Fruit fly (Drosophila melanogaster) whole organism, pupa: ENCODE results near the gene Cenp-C.

Experiments
- CG10348 ChIP-seq: fragments of 200-800 bp; sonication (Bioruptor generic); IDR thresholded peaks from 2 replicates; pipeline ENCODE4 v1.3.6; 2022; ENCODE audit warnings: missing biosample characterization, missing genetic modification characterization
- CG14655 ChIP-seq: fragments of 200-800 bp; sonication (Bioruptor generic); optimal IDR thresholded peaks from 3 replicates; lab custom pipeline; 2017; ENCODE audit warnings: mild to moderate bottlenecking, missing biosample characterization, missing genetic modification reagents, missing genetic modification characterization
- CG17806 ChIP-seq: fragments of 200-800 bp; sonication (Bioruptor generic); optimal IDR thresholded peaks from 2 replicates; lab custom pipeline; 2018; ENCODE audit warnings: missing biosample characterization, mild to moderate bottlenecking, missing genetic modification characterization, moderate library complexity
- CG32121 ChIP-seq: fragments of 200-800 bp; sonication (Bioruptor generic); IDR thresholded peaks from 2 replicates; pipeline ENCODE4 v1.3.6; 2022; ENCODE audit warnings: missing biosample characterization, missing genetic modification characterization
- Ets98B ChIP-seq: fragments of 200-800 bp; sonication (Bioruptor generic); IDR thresholded peaks from 2 replicates; pipeline ENCODE4 v1.3.6; 2022; ENCODE audit warnings: missing biosample characterization, missing genetic modification characterization
- Snoo ChIP-seq: fragments of 200-800 bp; sonication (Bioruptor generic); optimal IDR thresholded peaks from 3 replicates; lab custom pipeline; 2017; ENCODE audit warnings: missing biosample characterization, mild to moderate bottlenecking, missing genetic modification characterization, inconsistent platforms
- fd96Ca ChIP-seq: fragments of 200-800 bp; sonication (Bioruptor generic); IDR thresholded peaks from 3 replicates; pipeline ENCODE4 v1.3.6; 2022; ENCODE audit warnings: missing biosample characterization, missing genetic modification characterization

DNA sequence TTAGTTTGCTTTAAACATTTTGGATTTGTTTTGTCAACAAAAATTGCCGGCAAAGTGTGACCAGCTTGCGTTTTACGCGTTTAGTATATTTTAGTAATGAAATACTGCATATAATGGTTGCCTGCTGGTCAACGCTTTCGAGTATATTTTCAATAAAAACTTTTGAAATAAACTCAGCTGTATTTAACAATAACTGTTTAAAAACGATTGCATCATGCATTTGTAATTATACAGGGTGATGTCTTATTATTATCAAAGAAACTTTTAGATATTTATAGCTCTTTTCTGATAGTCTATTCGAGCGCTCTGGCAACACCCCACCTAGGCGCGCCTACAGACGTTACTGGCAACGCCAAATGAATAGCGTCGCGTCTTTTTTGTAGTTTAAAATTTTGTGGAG lies at the start of gene Cenp-C:
- no peak for TF ChIP-seq Snoo (tag; lab: Kevin White, UChicago)
- no peak for TF ChIP-seq CG17806 (tag; lab: Kevin White, UChicago)
- TF ChIP-seq CG14655 (GFP tag; lab: Kevin White, UChicago): no peak
- no peak for TF ChIP-seq fd96Ca (GFP tag; lab: Robert Waterston, UW)
- no peak for TF ChIP-seq CG10348 (GFP tag; lab: Robert Waterston, UW)
- TF ChIP-seq Ets98B (GFP tag; lab: Robert Waterston, UW): no peak
- TF ChIP-seq CG32121: no peak
